Fruit fly (Drosophila melanogaster): ENCODE results near the gene CG42455.

DNA sequence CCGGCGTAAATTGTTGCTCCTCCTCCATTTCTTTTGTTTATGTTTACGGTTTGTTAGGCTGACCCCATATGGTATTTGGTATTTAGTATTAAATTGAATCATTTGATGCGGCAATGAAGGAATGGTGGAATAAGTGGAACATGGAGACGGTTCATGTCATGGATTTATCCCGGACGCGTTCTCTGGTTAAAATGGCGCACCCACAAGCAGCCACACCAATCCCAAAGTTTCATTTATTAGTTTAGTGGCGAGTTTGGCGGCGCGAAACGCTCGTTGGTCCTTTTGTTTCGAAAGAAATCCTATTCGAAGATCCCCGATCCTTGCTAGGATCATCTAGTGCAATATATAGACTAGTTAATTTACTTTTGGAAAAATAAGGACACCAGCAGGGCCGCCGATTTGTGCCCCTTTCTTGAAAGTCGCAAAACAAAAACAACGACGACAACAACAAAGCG, 3.8 kb upstream of the CG42455 start, which contains the start of the genes CG6685 and Dronc:
- TF ChIP-seq bab1 (GFP tag; optimal IDR thresholded peaks at IDR 0.05) (peak; percentile 56), kay (GFP tag; ENCODE audit: borderline replicate concordance) (no peak)
